Worm (Caenorhabditis elegans) whole organism, L1 larva: ENCODE results near the gene clp-9.

Experiments
- alr-1 ChIP-seq: fragments of 200-800 bp; sonication (Bioruptor generic); optimal IDR thresholded peaks from 2 replicates; lab custom pipeline; 2018; ENCODE audit warnings: borderline replicate concordance, mild to moderate bottlenecking, missing genetic modification characterization, missing compliant biosample characterization
- mdl-1 ChIP-seq, 2 experiments: fragments of 150-350 bp; optimal IDR thresholded peaks; 2 replicates each; lab custom pipeline; 2014 to 2017; ENCODE audit warnings: missing biosample characterization in 2 of 2, missing genetic modification characterization in 2 of 2, inconsistent platforms in 1 of 2

DNA sequence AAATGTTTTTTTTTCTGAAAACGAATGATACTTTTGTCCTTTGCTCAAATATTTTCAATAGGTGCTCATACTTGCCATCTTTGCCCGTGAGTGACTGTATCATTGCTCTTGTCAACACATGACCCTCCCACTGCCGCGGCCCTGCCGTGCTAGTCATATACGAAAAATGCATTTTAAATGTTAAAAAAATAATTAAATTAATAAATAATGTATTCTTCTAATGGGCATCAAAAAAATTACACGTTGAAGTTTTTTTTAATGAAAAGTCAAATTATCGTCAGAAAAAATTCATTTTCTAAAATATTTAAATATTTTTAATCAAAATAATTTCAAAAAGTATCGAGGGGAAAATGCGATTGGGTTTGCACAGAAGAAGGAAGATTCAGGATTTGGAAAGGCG, 36.7 kb upstream of the clp-9 start, which contains the start of gene C50H2.7:
- TF ChIP-seq mdl-1 (tag; optimal IDR thresholded peaks at IDR 0.05; lab: Kevin White, UChicago) (no peak), alr-1 (tag; lab: Kevin White, UChicago) (no peak)
